Worm (Caenorhabditis elegans) whole organism, L1 larva: Measurements from ENCODE around the gene Y34B4A.4.
A peak's percentile ranks its signal among the peaks of the same experiment; 100 is the strongest.

ENCODE experiments used
- C04F5.9 ChIP-seq: sonication (generic microtip); optimal IDR thresholded peaks from 2 replicates; lab custom pipeline; 2016; ENCODE audit warnings: missing genetic modification characterization, missing compliant biosample characterization
- C16A3.4 ChIP-seq: fragments of 150-350 bp; optimal IDR thresholded peaks from 2 replicates; lab custom pipeline; 2014; ENCODE audit warnings: missing biosample characterization, missing genetic modification characterization
- C34B4.2 ChIP-seq: sonication (generic microtip); optimal IDR thresholded peaks from 2 replicates; lab custom pipeline; 2017; ENCODE audit warnings: mild to moderate bottlenecking, missing genetic modification characterization, missing compliant biosample characterization
- F16B12.6 ChIP-seq: fragments of 150-350 bp; optimal IDR thresholded peaks from 2 replicates; lab custom pipeline; 2014; ENCODE audit warnings: missing biosample characterization, missing genetic modification characterization
- Y116A8C.19 ChIP-seq: sonication (generic microtip); optimal IDR thresholded peaks from 2 replicates; lab custom pipeline; 2016; ENCODE audit warnings: missing compliant biosample characterization, missing genetic modification characterization, borderline replicate concordance
- aha-1 ChIP-seq: fragments of 150-350 bp; optimal IDR thresholded peaks from 2 replicates; lab custom pipeline; 2014; ENCODE audit warnings: missing biosample characterization, missing genetic modification characterization
- ceh-63 ChIP-seq: fragments of 200-800 bp; sonication (Bioruptor generic); optimal IDR thresholded peaks from 2 replicates; lab custom pipeline; 2018; ENCODE audit warnings: mild to moderate bottlenecking, missing genetic modification characterization, missing compliant biosample characterization
- ceh-82 ChIP-seq, 3 experiments: fragments of 150-350 bp in 1 of 3; sonication (generic microtip) in 2 of 3; optimal IDR thresholded peaks; 2 replicates each; lab custom pipeline; 2014 to 2017; ENCODE audit warnings: missing biosample characterization in 3 of 3, missing genetic modification characterization in 3 of 3
- dsc-1 ChIP-seq: sonication (generic microtip); optimal IDR thresholded peaks from 2 replicates; lab custom pipeline; 2016; ENCODE audit warnings: mild to moderate bottlenecking, missing genetic modification characterization, missing compliant biosample characterization
- efl-1 ChIP-seq, 4 experiments: fragments of 150-350 bp; optimal IDR thresholded peaks in 3 of 4; peaks in 1 of 4; 1 replicate in 1 of 4; 2 replicates in 3 of 4; lab custom pipeline; 2014; ENCODE audit warnings: missing biosample characterization in 2 of 4, missing genetic modification characterization in 2 of 4, missing genetic modification reagents in 2 of 4
- efl-3 ChIP-seq: fragments of 200-800 bp; sonication (Bioruptor generic); optimal IDR thresholded peaks from 2 replicates; lab custom pipeline; 2018; ENCODE audit warnings: mild to moderate bottlenecking, missing genetic modification characterization, missing compliant biosample characterization
- egl-13 ChIP-seq: sonication (generic microtip); optimal IDR thresholded peaks from 2 replicates; lab custom pipeline; 2016; ENCODE audit warnings: missing genotype, missing genetic modification reagents, missing genetic modification characterization, missing compliant biosample characterization
- elt-3 ChIP-seq, 6 experiments: fragments of 150-350 bp in 1 of 6; sonication (generic microtip); optimal IDR thresholded peaks; 2 replicates each; lab custom pipeline; 2017 to 2018; ENCODE audit warnings: missing biosample characterization in 6 of 6, missing genetic modification characterization in 6 of 6, inconsistent platforms in 1 of 6
- ets-5 ChIP-seq: fragments of 200-800 bp; sonication (Bioruptor generic); IDR thresholded peaks from 2 replicates; pipeline ENCODE4 v1.3.6; 2022; ENCODE audit warnings: missing genetic modification characterization, missing compliant biosample characterization
- fkh-10 ChIP-seq: sonication (generic microtip); optimal IDR thresholded peaks from 2 replicates; lab custom pipeline; 2017; ENCODE audit warnings: missing biosample characterization, missing genetic modification reagents, missing genetic modification characterization
- fkh-4 ChIP-seq: sonication (generic microtip); optimal IDR thresholded peaks from 2 replicates; lab custom pipeline; 2016; ENCODE audit warnings: missing compliant biosample characterization, missing genetic modification characterization, borderline replicate concordance
- fos-1 ChIP-seq: fragments of 150-350 bp; optimal IDR thresholded peaks from 2 replicates; lab custom pipeline; 2014; ENCODE audit warnings: missing biosample characterization, missing genetic modification characterization
- hlh-17 ChIP-seq: fragments of 200-800 bp; sonication (Bioruptor generic); optimal IDR thresholded peaks from 2 replicates; lab custom pipeline; 2018; ENCODE audit warnings: missing genetic modification characterization, mild to moderate bottlenecking, missing compliant biosample characterization, moderate library complexity, borderline replicate concordance
- jun-1 ChIP-seq: fragments of 150-350 bp; optimal IDR thresholded peaks from 2 replicates; lab custom pipeline; 2014; ENCODE audit warnings: missing biosample characterization, missing genetic modification reagents, missing genetic modification characterization
- lin-13 ChIP-seq: fragments of 150-350 bp; optimal IDR thresholded peaks from 2 replicates; lab custom pipeline; 2014; ENCODE audit warnings: missing biosample characterization, missing genetic modification reagents, missing genetic modification characterization
- lin-14 ChIP-seq: fragments of 200-800 bp; sonication (Bioruptor generic); optimal IDR thresholded peaks from 2 replicates; lab custom pipeline; 2018; ENCODE audit warnings: mild to moderate bottlenecking, missing genetic modification characterization, moderate library complexity, missing compliant biosample characterization
- lir-3 ChIP-seq: sonication (generic microtip); optimal IDR thresholded peaks from 2 replicates; lab custom pipeline; 2016; ENCODE audit warnings: mild to moderate bottlenecking, missing genetic modification characterization, moderate library complexity, missing compliant biosample characterization; ENCODE audit not compliant: poor library complexity
- lsy-2 ChIP-seq, 2 experiments: fragments of 150-350 bp; optimal IDR thresholded peaks; 2 replicates each; lab custom pipeline; 2014; ENCODE audit warnings: missing biosample characterization in 2 of 2, missing genetic modification characterization in 2 of 2
- mef-2 ChIP-seq: fragments of 150-350 bp; optimal IDR thresholded peaks from 2 replicates; lab custom pipeline; 2014; ENCODE audit warnings: missing biosample characterization, missing genetic modification characterization
- mep-1 ChIP-seq: fragments of 150-350 bp; optimal IDR thresholded peaks from 2 replicates; lab custom pipeline; 2014; ENCODE audit warnings: missing biosample characterization, missing genetic modification characterization
- nhr-20 ChIP-seq: sonication (generic microtip); optimal IDR thresholded peaks from 2 replicates; lab custom pipeline; 2016; ENCODE audit warnings: mild to moderate bottlenecking, missing genetic modification characterization, missing compliant biosample characterization
- nhr-28 ChIP-seq: fragments of 150-350 bp; optimal IDR thresholded peaks from 2 replicates; lab custom pipeline; 2014; ENCODE audit warnings: missing biosample characterization, missing genetic modification characterization
- nhr-47 ChIP-seq: sonication (generic microtip); optimal IDR thresholded peaks from 2 replicates; lab custom pipeline; 2016; ENCODE audit warnings: mild to moderate bottlenecking, missing genetic modification characterization, moderate library complexity, missing compliant biosample characterization
- nhr-71 ChIP-seq: sonication (generic microtip); optimal IDR thresholded peaks from 2 replicates; lab custom pipeline; 2016; ENCODE audit warnings: mild to moderate bottlenecking, missing genetic modification characterization, moderate library complexity, missing compliant biosample characterization
- nhr-76 ChIP-seq: sonication (generic microtip); optimal IDR thresholded peaks from 2 replicates; lab custom pipeline; 2017; ENCODE audit warnings: missing biosample characterization, missing genetic modification characterization
- nhr-77 ChIP-seq: fragments of 150-350 bp; optimal IDR thresholded peaks from 2 replicates; lab custom pipeline; 2014; ENCODE audit warnings: missing biosample characterization, missing genetic modification characterization
- nhr-84 ChIP-seq: sonication (generic microtip); optimal IDR thresholded peaks from 2 replicates; lab custom pipeline; 2017; ENCODE audit warnings: missing biosample characterization, missing genetic modification characterization
- nhr-85 ChIP-seq: sonication (generic microtip); peaks from one replicate; lab custom pipeline; 2016; ENCODE audit warnings: missing genetic modification characterization, inconsistent platforms, missing compliant biosample characterization
- pax-3 ChIP-seq: fragments of 200-800 bp; sonication (Bioruptor generic); optimal IDR thresholded peaks from 2 replicates; lab custom pipeline; 2018; ENCODE audit warnings: mild to moderate bottlenecking, missing genetic modification characterization, moderate library complexity, missing compliant biosample characterization
- rnt-1 ChIP-seq: sonication (generic microtip); optimal IDR thresholded peaks from 2 replicates; lab custom pipeline; 2016; ENCODE audit warnings: mild to moderate bottlenecking, missing genetic modification characterization, moderate library complexity, missing compliant biosample characterization
- snpc-4 ChIP-seq: fragments of 150-350 bp; optimal IDR thresholded peaks from 2 replicates; lab custom pipeline; 2014; ENCODE audit warnings: missing biosample characterization, missing genetic modification characterization
- snu-23 ChIP-seq: sonication (generic microtip); optimal IDR thresholded peaks from 2 replicates; lab custom pipeline; 2016; ENCODE audit warnings: missing genetic modification characterization, missing compliant biosample characterization
- sup-37 ChIP-seq: fragments of 200-800 bp; sonication (Bioruptor generic); optimal IDR thresholded peaks from 2 replicates; lab custom pipeline; 2018; ENCODE audit warnings: mild to moderate bottlenecking, missing genetic modification characterization, missing compliant biosample characterization
- swsn-7 ChIP-seq: sonication (generic microtip); optimal IDR thresholded peaks from 2 replicates; lab custom pipeline; 2016; ENCODE audit warnings: missing genetic modification characterization, missing compliant biosample characterization
- tbx-2 ChIP-seq: sonication (generic microtip); optimal IDR thresholded peaks from 2 replicates; lab custom pipeline; 2016; ENCODE audit warnings: missing genetic modification characterization, missing compliant biosample characterization
- unc-62 ChIP-seq: fragments of 150-350 bp; optimal IDR thresholded peaks from 2 replicates; lab custom pipeline; 2014; ENCODE audit warnings: missing biosample characterization, missing genetic modification reagents, missing genetic modification characterization
- unc-86 ChIP-seq: sonication (generic microtip); optimal IDR thresholded peaks from 2 replicates; lab custom pipeline; 2016; ENCODE audit warnings: missing genetic modification characterization, missing compliant biosample characterization
- unc-98 ChIP-seq: fragments of 200-800 bp; sonication (Bioruptor generic); IDR thresholded peaks from 2 replicates; pipeline ENCODE4 v1.3.6; 2022; ENCODE audit warnings: missing genetic modification characterization, missing compliant biosample characterization
- vab-15 ChIP-seq: sonication (generic microtip); optimal IDR thresholded peaks from 2 replicates; lab custom pipeline; 2017; ENCODE audit warnings: missing genotype, mild to moderate bottlenecking, missing genetic modification characterization, missing compliant biosample characterization
- xbp-1 ChIP-seq: sonication (generic microtip); optimal IDR thresholded peaks from 2 replicates; lab custom pipeline; 2016; ENCODE audit warnings: missing genetic modification characterization, missing compliant biosample characterization
- zag-1 ChIP-seq: fragments of 150-350 bp; optimal IDR thresholded peaks from 2 replicates; lab custom pipeline; 2014; ENCODE audit warnings: missing biosample characterization, missing genetic modification characterization
- ztf-11 ChIP-seq, 2 experiments: sonication (generic microtip); optimal IDR thresholded peaks; 2 replicates each; lab custom pipeline; 2016 to 2017; ENCODE audit warnings: missing genetic modification characterization in 2 of 2, missing biosample characterization in 1 of 2, missing compliant biosample characterization in 1 of 2
- ztf-4 ChIP-seq: fragments of 150-350 bp; optimal IDR thresholded peaks from 2 replicates; lab custom pipeline; 2014; ENCODE audit warnings: missing biosample characterization, missing genetic modification characterization

The Y34B4A.4 gene

ce11 chrX:5309622-5310021 is 45.5 kb downstream of the Y34B4A.4 start:
- TF ChIP-seq dsc-1 (tag; lab: Kevin White, UChicago) = no peak

DNA sequence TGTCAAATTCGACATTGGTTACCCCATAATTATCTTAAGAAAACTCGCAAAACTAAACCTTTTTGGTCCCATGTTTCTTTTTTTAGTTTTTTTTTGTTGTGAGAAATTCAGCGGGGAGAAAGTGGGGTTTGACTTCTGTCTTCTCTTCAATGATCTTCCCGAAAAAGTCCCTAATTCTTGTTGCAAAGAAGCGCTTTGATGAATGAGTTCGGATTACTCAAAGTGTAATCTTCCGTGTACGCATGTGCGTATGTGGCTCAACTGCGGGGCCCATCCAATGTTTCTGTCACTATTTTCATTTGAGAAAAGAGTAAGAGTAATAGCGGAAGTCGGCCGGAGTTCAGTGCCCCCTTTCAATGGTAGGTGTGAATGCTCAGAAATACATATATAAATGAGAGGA is 47.0 kb downstream of the Y34B4A.4 start:
- TF ChIP-seq nhr-20 (no peak), lsy-2 (tag; optimal IDR thresholded peaks at IDR 0.05; lab: Kevin White, UChicago) (no peak), lin-14 (no peak), nhr-85 (tag; lab: Kevin White, UChicago) (no peak), ceh-63 (GFP tag; lab: Kevin White, UChicago) (no peak), C34B4.2 (no peak), vab-15 (tag; lab: Kevin White, UChicago) (no peak), ets-5 (GFP tag; lab: Robert Waterston, UW) (no peak), F16B12.6 (tag; lab: Kevin White, UChicago) (no peak), mep-1 (tag; lab: Kevin White, UChicago) (no peak), fos-1 (tag; lab: Kevin White, UChicago) (no peak), lir-3 (tag; lab: Kevin White, UChicago) (no peak), egl-13 (tag; lab: Kevin White, UChicago) (no peak), nhr-84 (tag; lab: Kevin White, UChicago) (no peak), zag-1 (tag; lab: Kevin White, UChicago) (no peak), nhr-71 (tag; lab: Kevin White, UChicago) (no peak), nhr-47 (no peak), fkh-4 (no peak)

DNA sequence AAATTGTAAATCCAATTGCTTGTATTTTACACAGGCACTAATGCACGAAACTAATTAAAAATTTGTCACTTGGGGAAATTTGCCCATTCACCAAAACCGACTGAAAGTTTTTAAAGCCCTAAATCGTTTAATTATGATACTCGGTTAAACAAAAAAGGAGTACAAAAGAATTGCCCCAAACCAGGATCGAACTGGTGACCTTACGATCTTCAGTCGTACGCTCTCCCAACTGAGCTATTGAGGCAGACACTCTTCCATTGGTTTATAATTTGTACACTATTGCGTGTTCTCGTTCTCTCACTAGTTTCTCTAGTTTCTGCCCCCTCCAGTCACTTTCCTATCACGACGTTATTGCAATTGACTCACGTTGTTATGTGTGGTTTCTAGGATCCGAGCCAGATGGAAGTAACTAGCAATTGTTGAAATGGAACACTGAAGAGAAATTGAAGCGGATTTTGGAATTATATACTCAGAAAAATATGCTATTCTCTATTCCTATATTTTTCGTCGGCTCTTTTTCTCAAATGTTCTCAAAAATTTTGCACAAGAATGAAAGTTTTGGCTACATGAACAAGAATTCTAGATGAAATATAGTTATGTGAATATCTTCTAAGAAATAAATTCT is 55.2 kb downstream of the Y34B4A.4 start:
- TF ChIP-seq unc-86 (no peak), fkh-10 (GFP tag; lab: Kevin White, UChicago) (no peak), nhr-77 (tag; lab: Kevin White, UChicago) (peak; percentile 18), ztf-4 (peak; percentile 12), efl-1 (optimal IDR thresholded peaks at IDR 0.05; lab: Kevin White, UChicago) (peak in 1 of 2 experiments; percentile 5), efl-1 (GFP tag; optimal IDR thresholded peaks at IDR 0.05 in 1 of 2; lab: Kevin White, UChicago) (peak in 1 of 2 experiments; percentile 90), C16A3.4 (tag; lab: Kevin White, UChicago) (peak; percentile 14), hlh-17 (GFP tag; lab: Kevin White, UChicago) (no peak), efl-3 (no peak), tbx-2 (tag; lab: Kevin White, UChicago) (peak; percentile 26), elt-3 (tag; optimal IDR thresholded peaks at IDR 0.05; lab: Kevin White, UChicago) (peak in 2 of 6 experiments; percentile 24 to 28), C34B4.2 (no peak), xbp-1 (tag; lab: Kevin White, UChicago) (peak; percentile 49), C04F5.9 (tag; lab: Kevin White, UChicago) (no peak), snpc-4 (tag; lab: Kevin White, UChicago) (no peak), lin-13 (GFP tag; lab: Kevin White, UChicago) (no peak), ztf-11 (tag; optimal IDR thresholded peaks at IDR 0.05; lab: Kevin White, UChicago) (no peak), nhr-76 (tag; lab: Kevin White, UChicago) (no peak), rnt-1 (tag; lab: Kevin White, UChicago) (peak; percentile 54), vab-15 (tag; lab: Kevin White, UChicago) (no peak), jun-1 (tag; lab: Kevin White, UChicago) (no peak), ceh-82 (tag; optimal IDR thresholded peaks at IDR 0.05; lab: Kevin White, UChicago) (peak in 2 of 3 experiments; percentile 17 to 44), nhr-28 (tag; lab: Kevin White, UChicago) (no peak), aha-1 (tag; lab: Kevin White, UChicago) (no peak), nhr-71 (tag; lab: Kevin White, UChicago) (peak; percentile 56), Y116A8C.19 (tag; lab: Kevin White, UChicago) (no peak), snu-23 (GFP tag; lab: Kevin White, UChicago) (peak; percentile 68), zag-1 (tag; lab: Kevin White, UChicago) (no peak), unc-62 (no peak), sup-37 (GFP tag; lab: Kevin White, UChicago) (no peak), swsn-7 (tag; lab: Kevin White, UChicago) (peak; percentile 49), unc-98 (GFP tag; lab: Robert Waterston, UW) (no peak), mep-1 (tag; lab: Kevin White, UChicago) (peak; percentile 4), mef-2 (no peak), pax-3 (tag; lab: Kevin White, UChicago) (no peak), lin-14 (peak; percentile 39)
